Worm (Caenorhabditis elegans) whole organism, L3 larva: ENCODE data around the gene EGAP2.1.
A peak's percentile ranks its signal among the peaks of the same experiment; 100 is the strongest.

Experiments used
- R02D3.7 ChIP-seq: fragments of 150-350 bp; optimal IDR thresholded peaks from 2 replicates; lab custom pipeline; 2014; ENCODE audit warnings: missing biosample characterization, missing genetic modification characterization
- ZK546.5 ChIP-seq: sonication (generic microtip); optimal IDR thresholded peaks from 2 replicates; lab custom pipeline; 2017; ENCODE audit warnings: missing biosample characterization, missing genetic modification characterization
- ama-1 ChIP-seq: fragments of 150-350 bp; optimal IDR thresholded peaks from 2 replicates; lab custom pipeline; 2018
- ceh-16 ChIP-seq: sonication (generic microtip); optimal IDR thresholded peaks from 2 replicates; lab custom pipeline; 2017; ENCODE audit warnings: missing biosample characterization, missing genetic modification characterization
- ceh-28 ChIP-seq: fragments of 150-350 bp; optimal IDR thresholded peaks from 2 replicates; lab custom pipeline; 2014; ENCODE audit warnings: missing biosample characterization, missing genetic modification reagents, missing genetic modification characterization
- ceh-82 ChIP-seq: fragments of 150-350 bp; optimal IDR thresholded peaks from 2 replicates; lab custom pipeline; 2014; ENCODE audit warnings: missing biosample characterization, missing genetic modification characterization
- daf-12 ChIP-seq: fragments of 150-350 bp; optimal IDR thresholded peaks from 2 replicates; lab custom pipeline; 2014; ENCODE audit warnings: missing biosample characterization, missing genetic modification reagents, missing genetic modification characterization
- egl-27 ChIP-seq: sonication (generic microtip); optimal IDR thresholded peaks from 4 replicates; lab custom pipeline; 2017; ENCODE audit warnings: missing biosample characterization, missing genetic modification reagents, missing genetic modification characterization
- egl-5 ChIP-seq: fragments of 150-350 bp; optimal IDR thresholded peaks from 2 replicates; lab custom pipeline; 2017; ENCODE audit warnings: missing biosample characterization, missing genetic modification reagents, missing genetic modification characterization, inconsistent platforms
- elt-1 ChIP-seq: fragments of 150-350 bp; optimal IDR thresholded peaks from 2 replicates; lab custom pipeline; 2014; ENCODE audit warnings: missing biosample characterization, missing genetic modification characterization
- elt-2 ChIP-seq: sonication (generic microtip); optimal IDR thresholded peaks from 2 replicates; lab custom pipeline; 2016; ENCODE audit warnings: missing genetic modification reagents, mild to moderate bottlenecking, missing genetic modification characterization, missing compliant biosample characterization
- elt-3 ChIP-seq, 3 experiments: fragments of 150-350 bp in 1 of 3; sonication (generic microtip) in 2 of 3; optimal IDR thresholded peaks; 2 replicates in 2 of 3; 4 replicates in 1 of 3; lab custom pipeline; 2014 to 2017; ENCODE audit warnings: missing biosample characterization in 3 of 3, missing genetic modification characterization in 3 of 3
- eor-1 ChIP-seq, 2 experiments: fragments of 150-350 bp; optimal IDR thresholded peaks; 2 replicates each; lab custom pipeline; 2014 to 2018; ENCODE audit warnings: missing biosample characterization in 2 of 2, missing genetic modification characterization in 2 of 2
- fkh-10 ChIP-seq: sonication (generic microtip); optimal IDR thresholded peaks from 2 replicates; lab custom pipeline; 2017; ENCODE audit warnings: missing biosample characterization, missing genetic modification reagents, missing genetic modification characterization
- fkh-2 ChIP-seq: fragments of 150-350 bp; optimal IDR thresholded peaks from 2 replicates; lab custom pipeline; 2014; ENCODE audit warnings: missing biosample characterization, missing genetic modification reagents, missing genetic modification characterization
- fos-1 ChIP-seq: fragments of 150-350 bp; optimal IDR thresholded peaks from 2 replicates; lab custom pipeline; 2014; ENCODE audit warnings: missing biosample characterization, missing genetic modification characterization
- hmg-11 ChIP-seq: sonication (generic microtip); optimal IDR thresholded peaks from 2 replicates; lab custom pipeline; 2016; ENCODE audit warnings: missing genetic modification characterization, missing compliant biosample characterization
- jun-1 ChIP-seq: fragments of 150-350 bp; optimal IDR thresholded peaks from 2 replicates; lab custom pipeline; 2014; ENCODE audit warnings: missing biosample characterization, missing genetic modification reagents, missing genetic modification characterization
- lin-15B ChIP-seq: fragments of 150-350 bp; optimal IDR thresholded peaks from 2 replicates; lab custom pipeline; 2014; ENCODE audit warnings: missing biosample characterization, missing genetic modification characterization
- lin-39 ChIP-seq: fragments of 150-350 bp; optimal IDR thresholded peaks from 2 replicates; lab custom pipeline; 2018; ENCODE audit warnings: missing biosample characterization, missing genetic modification reagents, missing genetic modification characterization
- lsy-12 ChIP-seq: sonication (generic microtip); optimal IDR thresholded peaks from 2 replicates; lab custom pipeline; 2016; ENCODE audit warnings: mild to moderate bottlenecking, missing genetic modification characterization, missing compliant biosample characterization
- mdl-1 ChIP-seq: fragments of 150-350 bp; optimal IDR thresholded peaks from 2 replicates; lab custom pipeline; 2014; ENCODE audit warnings: missing biosample characterization, missing genetic modification characterization
- mml-1 ChIP-seq: fragments of 150-350 bp; sonication (generic microtip); optimal IDR thresholded peaks from 3 replicates; lab custom pipeline; 2014; ENCODE audit warnings: missing biosample characterization, missing genetic modification characterization
- nfya-1 ChIP-seq: sonication (generic microtip); optimal IDR thresholded peaks from 2 replicates; lab custom pipeline; 2017; ENCODE audit warnings: missing genetic modification characterization, mild to moderate bottlenecking, missing compliant biosample characterization, antibody characterized with exemption, moderate library complexity; ENCODE audit not compliant: insufficient read depth
- nhr-12 ChIP-seq: fragments of 150-350 bp; optimal IDR thresholded peaks from 2 replicates; lab custom pipeline; 2014; ENCODE audit warnings: missing biosample characterization, missing genetic modification characterization
- nhr-23 ChIP-seq: fragments of 150-350 bp; optimal IDR thresholded peaks from 2 replicates; lab custom pipeline; 2014; ENCODE audit warnings: missing biosample characterization, missing genetic modification reagents, missing genetic modification characterization
- nhr-237 ChIP-seq: fragments of 150-350 bp; optimal IDR thresholded peaks from 2 replicates; lab custom pipeline; 2014; ENCODE audit warnings: missing biosample characterization, missing genetic modification characterization
- nhr-28 ChIP-seq: fragments of 150-350 bp; optimal IDR thresholded peaks from 2 replicates; lab custom pipeline; 2014; ENCODE audit warnings: missing biosample characterization, missing genetic modification characterization
- nhr-43 ChIP-seq: sonication (generic microtip); optimal IDR thresholded peaks from 2 replicates; lab custom pipeline; 2016; ENCODE audit warnings: mild to moderate bottlenecking, missing genetic modification characterization, missing compliant biosample characterization; ENCODE audit not compliant: poor library complexity, severe bottlenecking
- nhr-76 ChIP-seq: fragments of 150-350 bp; sonication (generic microtip); optimal IDR thresholded peaks from 5 replicates; lab custom pipeline; 2014; ENCODE audit warnings: missing biosample characterization, missing genetic modification characterization
- pha-4 ChIP-seq: fragments of 150-350 bp; optimal IDR thresholded peaks from 2 replicates; lab custom pipeline; 2014; ENCODE audit warnings: missing biosample characterization, missing genetic modification reagents, missing genetic modification characterization
- pqm-1 ChIP-seq: fragments of 150-350 bp; optimal IDR thresholded peaks from 2 replicates; lab custom pipeline; 2017; ENCODE audit warnings: missing biosample characterization, missing genetic modification characterization, inconsistent platforms
- sea-2 ChIP-seq: fragments of 150-350 bp; sonication (generic microtip); optimal IDR thresholded peaks from 4 replicates; lab custom pipeline; 2014; ENCODE audit warnings: missing biosample characterization, missing genetic modification reagents, missing genetic modification characterization
- skn-1 ChIP-seq: fragments of 150-350 bp; optimal IDR thresholded peaks from 2 replicates; lab custom pipeline; 2014; ENCODE audit warnings: missing biosample characterization, missing genetic modification characterization
- tbx-2 ChIP-seq: sonication (generic microtip); optimal IDR thresholded peaks from 2 replicates; lab custom pipeline; 2016; ENCODE audit warnings: mild to moderate bottlenecking, missing genetic modification characterization, missing compliant biosample characterization
- unc-39 ChIP-seq: sonication (generic microtip); optimal IDR thresholded peaks from 4 replicates; lab custom pipeline; 2017; ENCODE audit warnings: missing biosample characterization, missing genetic modification characterization
- ztf-11 ChIP-seq: fragments of 150-350 bp; optimal IDR thresholded peaks from 2 replicates; lab custom pipeline; 2014; ENCODE audit warnings: missing biosample characterization, missing genetic modification characterization
- ztf-4 ChIP-seq: fragments of 150-350 bp; optimal IDR thresholded peaks from 2 replicates; lab custom pipeline; 2014; ENCODE audit warnings: missing biosample characterization, missing genetic modification characterization

Gene EGAP2.1

DNA sequence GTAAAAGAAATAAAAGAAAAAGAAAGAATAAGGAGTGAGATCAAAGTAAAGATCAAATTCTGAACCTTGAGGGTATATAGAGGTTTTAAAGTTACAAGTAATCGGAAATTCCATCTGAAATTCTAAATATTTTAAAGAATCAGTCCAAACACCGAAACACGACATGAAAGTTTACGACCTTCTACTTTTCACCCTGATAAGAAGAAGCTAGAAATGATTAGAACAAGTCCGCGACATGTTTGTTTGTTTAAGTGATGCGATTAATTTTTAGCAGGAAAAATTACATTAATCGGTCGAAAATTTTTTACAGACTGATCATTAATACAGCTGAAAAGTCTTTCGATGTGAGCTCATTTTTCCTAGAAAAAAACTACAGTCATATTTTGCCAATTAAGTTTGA lies 33.4 kb downstream of the EGAP2.1 start:
- TF ChIP-seq tbx-2 (tag; lab: Kevin White, UChicago) = no peak
- no peak for TF ChIP-seq ceh-82 (tag; lab: Kevin White, UChicago)
- TF ChIP-seq pqm-1 (tag; lab: Kevin White, UChicago) = peak; percentile 29
- TF ChIP-seq skn-1 = no peak
- no peak for TF ChIP-seq sea-2 (GFP tag; lab: Kevin White, UChicago)
- no peak for TF ChIP-seq ceh-28 (tag; lab: Kevin White, UChicago)
- no peak for TF ChIP-seq ztf-11
- TF ChIP-seq fkh-2 (tag; lab: Kevin White, UChicago) = no peak
- TF ChIP-seq nfya-1 (tag; lab: Kevin White, UChicago) = no peak
- TF ChIP-seq lsy-12 (tag; lab: Kevin White, UChicago) = no peak
- TF ChIP-seq pha-4 (tag; lab: Kevin White, UChicago) = no peak
- peak; percentile 68 for TF ChIP-seq elt-2 (tag; lab: Kevin White, UChicago)
- no peak for TF ChIP-seq nhr-28 (tag; lab: Kevin White, UChicago)
- no peak for TF ChIP-seq nhr-23 (tag; lab: Kevin White, UChicago)

ce11 chrII:5268977-5269376 lies 37.8 kb downstream of the EGAP2.1 start:
- no peak for TF ChIP-seq nfya-1 (tag; lab: Kevin White, UChicago)
- no peak for TF ChIP-seq egl-5 (tag; lab: Kevin White, UChicago)
- no peak for TF ChIP-seq nhr-237 (tag; lab: Kevin White, UChicago)
- no peak for TF ChIP-seq jun-1 (tag; lab: Kevin White, UChicago)
- TF ChIP-seq mml-1 (tag; lab: Kevin White, UChicago) = no peak
- TF ChIP-seq hmg-11 (tag; lab: Kevin White, UChicago) = no peak
- no peak for TF ChIP-seq nhr-12 (tag; lab: Kevin White, UChicago)
- TF ChIP-seq fkh-2 (tag; lab: Kevin White, UChicago) = no peak
- no peak for TF ChIP-seq elt-3 (tag; optimal IDR thresholded peaks at IDR 0.05; lab: Kevin White, UChicago)
- no peak for TF ChIP-seq sea-2 (GFP tag; lab: Kevin White, UChicago)
- no peak for TF ChIP-seq elt-1 (tag; lab: Kevin White, UChicago)
- no peak for TF ChIP-seq R02D3.7

ce11 chrII:5271729-5272322 lies 40.6 kb downstream of the EGAP2.1 start, which contains the start of gene drn-1:
TSS of gene drn-1 (minus strand) at chrII:5271845.
- TF ChIP-seq ztf-11 = no peak
- no peak for TF ChIP-seq ceh-16
- TF ChIP-seq fkh-10 = peak; percentile 71
- peak; percentile 43 for TF ChIP-seq nfya-1 (tag; lab: Kevin White, UChicago)
- TF ChIP-seq ZK546.5 (tag; lab: Kevin White, UChicago) = no peak
- no peak for TF ChIP-seq fos-1 (tag; lab: Kevin White, UChicago)
- TF ChIP-seq ztf-4 = no peak
- TF ChIP-seq hmg-11 (tag; lab: Kevin White, UChicago) = peak; percentile 23

DNA sequence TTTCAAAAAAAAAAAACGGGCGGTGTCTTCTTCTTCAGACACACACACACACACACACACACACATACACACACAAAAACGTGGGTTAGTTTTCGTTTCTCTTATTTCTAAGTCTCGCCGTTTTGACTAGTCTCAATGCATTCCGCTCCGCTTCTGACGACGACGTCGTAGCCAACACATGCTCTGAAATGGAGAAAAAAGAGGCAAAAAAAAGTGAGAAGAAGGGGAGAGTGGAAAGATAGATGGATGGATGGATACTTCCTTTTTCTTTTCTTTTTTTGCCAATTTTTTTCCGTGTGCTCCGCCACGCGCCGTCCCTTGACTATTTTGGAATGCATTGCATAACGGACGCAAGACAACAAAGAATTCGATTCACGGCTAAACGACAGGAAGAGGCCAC lies 45.5 kb downstream of the EGAP2.1 start:
- TF ChIP-seq fkh-10 (peak; percentile 57), nfya-1 (tag; lab: Kevin White, UChicago) (peak; percentile 57), hmg-11 (tag; lab: Kevin White, UChicago) (peak; percentile 30), lin-39 (tag; lab: Kevin White, UChicago) (peak; percentile 63), R02D3.7 (no peak)

- TF ChIP-seq fkh-10 (no peak), ztf-11 (no peak), mml-1 (tag; lab: Kevin White, UChicago) (no peak), ama-1 (lab: Kevin White, UChicago) (peak; percentile 80), hmg-11 (tag; lab: Kevin White, UChicago) (no peak), elt-1 (tag; lab: Kevin White, UChicago) (no peak), fkh-2 (tag; lab: Kevin White, UChicago) (no peak), sea-2 (GFP tag; lab: Kevin White, UChicago) (no peak), nhr-43 (tag; lab: Kevin White, UChicago) (no peak), lin-15B (no peak), egl-5 (tag; lab: Kevin White, UChicago) (no peak), elt-2 (tag; lab: Kevin White, UChicago) (peak; percentile 53), pqm-1 (tag; lab: Kevin White, UChicago) (peak; percentile 28), unc-39 (no peak), eor-1 (tag; optimal IDR thresholded peaks at IDR 0.05; lab: Kevin White, UChicago) (no peak), daf-12 (tag; lab: Kevin White, UChicago) (no peak), tbx-2 (tag; lab: Kevin White, UChicago) (no peak), nhr-28 (tag; lab: Kevin White, UChicago) (no peak), mdl-1 (tag; lab: Kevin White, UChicago) (no peak), nhr-76 (tag; lab: Kevin White, UChicago) (no peak), ceh-28 (tag; lab: Kevin White, UChicago) (no peak), egl-27 (tag; lab: Kevin White, UChicago) (no peak)
Measured at ce11 chrII:5277780-5278179, 46.6 kb downstream of the EGAP2.1 start.
